Fruit fly (Drosophila melanogaster) S2 (cell line): ENCODE results near the gene Gr77a.

ENCODE experiments used
- CG8478 ChIP-seq: fragments of >200 bp; optimal IDR thresholded peaks from 2 replicates; lab custom pipeline; 2018
- CTCF ChIP-seq, 2 experiments: fragments of >200 bp; optimal IDR thresholded peaks; 2 replicates each; lab custom pipeline; 2018

DNA sequence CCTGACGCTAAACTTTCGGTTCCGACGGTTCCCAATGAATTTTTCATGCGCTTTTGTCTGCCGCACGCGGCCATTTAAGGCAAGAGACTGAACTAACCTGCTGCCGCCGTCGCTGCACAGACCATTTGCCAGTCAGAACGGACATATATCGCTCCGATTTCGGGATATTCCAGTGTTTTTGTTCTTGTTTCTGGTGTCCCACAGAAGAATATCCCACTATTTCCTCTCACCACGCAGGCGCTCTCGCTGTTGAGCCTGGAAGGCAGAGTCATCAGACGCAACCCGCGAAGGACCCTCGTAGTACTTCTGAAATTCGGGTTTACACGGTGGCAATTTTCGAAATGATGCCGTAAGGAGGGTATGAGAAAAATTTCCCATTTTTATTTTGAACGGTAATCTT is 20.1 kb downstream of the Gr77a start, which contains the start of gene cmpy:
- TF ChIP-seq CTCF (optimal IDR thresholded peaks at IDR 0.05; lab: Kevin White, UChicago) (no peak), CG8478 (lab: Kevin White, UChicago) (no peak)
